Worm (Caenorhabditis elegans) whole organism, L4 larva: ENCODE data around the gene T24G10.2.

Source experiments
- F10B5.3 ChIP-seq: sonication (generic microtip); optimal IDR thresholded peaks from 2 replicates; lab custom pipeline; 2016; ENCODE audit warnings: mild to moderate bottlenecking, missing genetic modification characterization, missing compliant biosample characterization
- F49E8.2 ChIP-seq: sonication (generic microtip); optimal IDR thresholded peaks from 2 replicates; lab custom pipeline; 2016; ENCODE audit warnings: missing compliant biosample characterization, mild to moderate bottlenecking, missing genetic modification characterization, borderline replicate concordance
- ZK546.5 ChIP-seq, 2 experiments: sonication (generic microtip); optimal IDR thresholded peaks; 2 replicates each; lab custom pipeline; 2017; ENCODE audit warnings: missing biosample characterization in 2 of 2, missing genetic modification characterization in 2 of 2
- aha-1 ChIP-seq: fragments of 150-350 bp; peaks from one replicate; lab custom pipeline; 2014; ENCODE audit warnings: missing biosample characterization, missing genetic modification characterization
- aly-2 ChIP-seq: sonication (generic microtip); optimal IDR thresholded peaks from 2 replicates; lab custom pipeline; 2018; ENCODE audit warnings: missing biosample characterization, missing genetic modification characterization
- ceh-28 ChIP-seq: fragments of 150-350 bp; optimal IDR thresholded peaks from 2 replicates; lab custom pipeline; 2014; ENCODE audit warnings: missing biosample characterization, missing genetic modification reagents, missing genetic modification characterization
- ceh-82 ChIP-seq: sonication (generic microtip); optimal IDR thresholded peaks from 2 replicates; lab custom pipeline; 2017; ENCODE audit warnings: missing biosample characterization, missing genetic modification characterization
- ctbp-1 ChIP-seq: fragments of 200-800 bp; sonication (Bioruptor generic); IDR thresholded peaks from 2 replicates; pipeline ENCODE4 v1.3.6; 2022; ENCODE audit warnings: missing genetic modification reagents, missing genetic modification characterization, missing compliant biosample characterization
- daf-12 ChIP-seq: fragments of 150-350 bp; optimal IDR thresholded peaks from 2 replicates; lab custom pipeline; 2014; ENCODE audit warnings: missing biosample characterization, missing genetic modification reagents, missing genetic modification characterization
- daf-16 ChIP-seq, 3 experiments: sonication (generic microtip); optimal IDR thresholded peaks; 2 replicates each; lab custom pipeline; 2016 to 2017; ENCODE audit warnings: missing genetic modification characterization in 3 of 3, missing genetic modification reagents in 3 of 3, mild to moderate bottlenecking in 2 of 3, missing compliant biosample characterization in 2 of 3, missing biosample characterization in 1 of 3, moderate library complexity in 1 of 3
- daf-8 ChIP-seq: fragments of 200-800 bp; sonication (Bioruptor generic); IDR thresholded peaks from 2 replicates; pipeline ENCODE4 v1.3.6; 2022; ENCODE audit warnings: missing genetic modification characterization, missing compliant biosample characterization
- dmd-8 ChIP-seq: fragments of 200-800 bp; sonication (Bioruptor generic); IDR thresholded peaks from 2 replicates; pipeline ENCODE4 v1.3.6; 2022; ENCODE audit warnings: missing genetic modification characterization, missing compliant biosample characterization
- dpl-1 ChIP-seq: fragments of 150-350 bp; optimal IDR thresholded peaks from 2 replicates; lab custom pipeline; 2014; ENCODE audit warnings: missing biosample characterization, missing genetic modification reagents, missing genetic modification characterization
- dve-1 ChIP-seq: sonication (generic microtip); optimal IDR thresholded peaks from 2 replicates; lab custom pipeline; 2017; ENCODE audit warnings: antibody characterized with exemption, mild to moderate bottlenecking, missing genetic modification characterization, missing compliant biosample characterization; ENCODE audit not compliant: insufficient read depth
- hif-1 ChIP-seq, 2 experiments: sonication (generic microtip); optimal IDR thresholded peaks; 2 replicates each; lab custom pipeline; 2016 to 2017; ENCODE audit warnings: missing compliant biosample characterization in 2 of 2, missing genetic modification characterization in 2 of 2, missing genetic modification reagents in 2 of 2, missing genotype in 2 of 2, mild to moderate bottlenecking in 1 of 2
- hlh-30 ChIP-seq: sonication (generic microtip); optimal IDR thresholded peaks from 2 replicates; lab custom pipeline; 2017; ENCODE audit warnings: antibody characterized with exemption, mild to moderate bottlenecking, missing genetic modification characterization, missing compliant biosample characterization; ENCODE audit not compliant: insufficient read depth
- hmg-1.1 ChIP-seq: fragments of 200-800 bp; sonication (Bioruptor generic); IDR thresholded peaks from 2 replicates; pipeline ENCODE4 v1.3.6; 2022; ENCODE audit warnings: missing genetic modification reagents, missing genetic modification characterization, missing compliant biosample characterization
- lim-7 ChIP-seq: fragments of 200-800 bp; sonication (Bioruptor generic); IDR thresholded peaks from 2 replicates; pipeline ENCODE4 v1.3.6; 2022; ENCODE audit warnings: missing genetic modification characterization, missing compliant biosample characterization
- lin-13 ChIP-seq: fragments of 150-350 bp; optimal IDR thresholded peaks from 2 replicates; lab custom pipeline; 2014; ENCODE audit warnings: missing biosample characterization, missing genetic modification reagents, missing genetic modification characterization
- lin-29 ChIP-seq: fragments of 200-800 bp; sonication (Bioruptor generic); IDR thresholded peaks from 2 replicates; pipeline ENCODE4 v1.3.6; 2022; ENCODE audit warnings: missing genetic modification reagents, missing genetic modification characterization, missing compliant biosample characterization
- lin-38 ChIP-seq: fragments of 200-800 bp; sonication (Bioruptor generic); IDR thresholded peaks from 2 replicates; pipeline ENCODE4 v1.3.6; 2022; ENCODE audit warnings: missing genetic modification reagents, missing genetic modification characterization, missing compliant biosample characterization
- lsy-2 ChIP-seq, 2 experiments: fragments of 150-350 bp in 1 of 2; sonication (generic microtip) in 1 of 2; optimal IDR thresholded peaks; 2 replicates each; lab custom pipeline; 2014 to 2017; ENCODE audit warnings: missing biosample characterization in 2 of 2, missing genetic modification characterization in 2 of 2
- mes-2 ChIP-seq: sonication (generic microtip); optimal IDR thresholded peaks from 2 replicates; lab custom pipeline; 2016; ENCODE audit warnings: missing genotype, mild to moderate bottlenecking, missing genetic modification characterization, missing compliant biosample characterization; ENCODE audit not compliant: poor library complexity, severe bottlenecking
- nhr-41 ChIP-seq: fragments of 200-800 bp; sonication (Bioruptor generic); IDR thresholded peaks from 2 replicates; pipeline ENCODE4 v1.3.6; 2022; ENCODE audit warnings: missing genetic modification reagents, missing genetic modification characterization, missing compliant biosample characterization
- nhr-6 ChIP-seq: fragments of 150-350 bp; optimal IDR thresholded peaks from 2 replicates; lab custom pipeline; 2014; ENCODE audit warnings: missing biosample characterization, missing genetic modification characterization
- pqm-1 ChIP-seq: sonication (generic microtip); optimal IDR thresholded peaks from 2 replicates; lab custom pipeline; 2017; ENCODE audit warnings: missing biosample characterization, missing genetic modification characterization
- unc-62 ChIP-seq, 3 experiments: fragments of 150-350 bp in 1 of 3; sonication (generic microtip); optimal IDR thresholded peaks in 2 of 3; peaks in 1 of 3; 1 replicate in 1 of 3; 2 replicates in 2 of 3; lab custom pipeline; 2014 to 2017; ENCODE audit warnings: missing biosample characterization in 3 of 3, missing genetic modification characterization in 3 of 3, missing genetic modification reagents in 3 of 3, missing genotype in 1 of 3
- vab-7 ChIP-seq: fragments of 200-800 bp; sonication (Bioruptor generic); IDR thresholded peaks from 2 replicates; pipeline ENCODE4 v1.3.6; 2022; ENCODE audit warnings: missing genetic modification reagents, missing genetic modification characterization, missing compliant biosample characterization

The T24G10.2 gene

ce11 chrIII:5407588-5407987, 35.0 kb downstream of the T24G10.2 start, which contains the start of gene W03A5.1:
Gene W03A5.1 (plus strand): TSS chrIII:5407888.
- TF ChIP-seq aha-1 (tag; lab: Kevin White, UChicago): peak; percentile 59
- TF ChIP-seq hlh-30 (tag; lab: Kevin White, UChicago): no peak
- TF ChIP-seq nhr-41 (GFP tag; lab: Robert Waterston, UW): no peak

ce11 chrIII:5407060-5407459, 35.5 kb downstream of the T24G10.2 start:
- TF ChIP-seq unc-62 (GFP tag; optimal IDR thresholded peaks at IDR 0.05 in 1 of 2; lab: Kevin White, UChicago) (peak in 1 of 2 experiments; percentile 51), unc-62 (tag; optimal IDR thresholded peaks at IDR 0.05; lab: Kevin White, UChicago) (no peak), aha-1 (tag; lab: Kevin White, UChicago) (peak; percentile 17), dmd-8 (GFP tag; lab: Robert Waterston, UW) (no peak), mes-2 (tag; lab: Kevin White, UChicago) (no peak)

ce11 chrIII:5406314-5406713, 36.2 kb downstream of the T24G10.2 start:
- TF ChIP-seq lim-7 (GFP tag; lab: Robert Waterston, UW) (no peak), aha-1 (tag; lab: Kevin White, UChicago) (peak; percentile 28)
- TF ChIP-seq, all 104 proteins: peak for 1

ce11 chrIII:5405628-5406084, 36.9 kb downstream of the T24G10.2 start, which contains the start of the genes W03A5.2 and Y32H12A.8:
Gene W03A5.2 (plus strand): TSS chrIII:5406034.
Gene Y32H12A.8 (minus strand): TSS chrIII:5406037.
- TF ChIP-seq lsy-2 (tag; optimal IDR thresholded peaks at IDR 0.05; lab: Kevin White, UChicago): peak in 1 of 2 experiments; percentile 57
- no peak for TF ChIP-seq daf-12 (tag; lab: Kevin White, UChicago)
- peak; percentile 42 for TF ChIP-seq aha-1 (tag; lab: Kevin White, UChicago)
- TF ChIP-seq lin-38 (GFP tag; lab: Robert Waterston, UW): peak; percentile 75
- TF ChIP-seq dpl-1 (GFP tag; lab: Kevin White, UChicago): peak; percentile 75
- TF ChIP-seq nhr-6 (tag; lab: Kevin White, UChicago): peak; percentile 55
- no peak for TF ChIP-seq daf-8 (GFP tag; lab: Robert Waterston, UW)
- no peak for TF ChIP-seq hif-1 (tag; optimal IDR thresholded peaks at IDR 0.05; lab: Kevin White, UChicago)
- TF ChIP-seq daf-16 (GFP tag; optimal IDR thresholded peaks at IDR 0.05; lab: Kevin White, UChicago): no peak
- TF ChIP-seq daf-16 (tag; optimal IDR thresholded peaks at IDR 0.05; lab: Kevin White, UChicago): peak; percentile 35
- TF ChIP-seq dve-1 (tag; lab: Kevin White, UChicago): peak; percentile 11
- no peak for TF ChIP-seq vab-7
- TF ChIP-seq hlh-30 (tag; lab: Kevin White, UChicago): peak; percentile 56
- TF ChIP-seq pqm-1 (tag; lab: Kevin White, UChicago): peak; percentile 16
- TF ChIP-seq ZK546.5 (tag; optimal IDR thresholded peaks at IDR 0.05; lab: Kevin White, UChicago): no peak

ce11 chrIII:5404998-5405397, 37.6 kb downstream of the T24G10.2 start:
- TF ChIP-seq lin-29 (GFP tag; lab: Robert Waterston, UW): no peak
- TF ChIP-seq F49E8.2: no peak
- TF ChIP-seq unc-62 (GFP tag; optimal IDR thresholded peaks at IDR 0.05 in 1 of 2; lab: Kevin White, UChicago): peak in 1 of 2 experiments; percentile 85
- TF ChIP-seq unc-62 (tag; optimal IDR thresholded peaks at IDR 0.05; lab: Kevin White, UChicago): no peak

- TF ChIP-seq hmg-1.1 (GFP tag; lab: Robert Waterston, UW): no peak
- no peak for TF ChIP-seq ceh-82 (tag; lab: Kevin White, UChicago)
- no peak for TF ChIP-seq aly-2 (tag; lab: Kevin White, UChicago)
- TF ChIP-seq ctbp-1 (GFP tag; lab: Robert Waterston, UW): no peak
- TF ChIP-seq F10B5.3 (tag; lab: Kevin White, UChicago): no peak
- no peak for TF ChIP-seq lin-13
- TF ChIP-seq ceh-28 (tag; lab: Kevin White, UChicago): no peak
- no peak for TF ChIP-seq pqm-1 (tag; lab: Kevin White, UChicago)
- TF ChIP-seq, all 104 proteins: peak for 0
Measured at ce11 chrIII:5402419-5402818, 40.1 kb downstream of the T24G10.2 start.
